Worm (Caenorhabditis elegans) whole organism, L1 larva: Measurements from ENCODE around the gene ZC412.10.

Source experiments
- C04F5.9 ChIP-seq: sonication (generic microtip); optimal IDR thresholded peaks from 2 replicates; lab custom pipeline; 2016; ENCODE audit warnings: missing genetic modification characterization, missing compliant biosample characterization
- C16A3.4 ChIP-seq: fragments of 150-350 bp; optimal IDR thresholded peaks from 2 replicates; lab custom pipeline; 2014; ENCODE audit warnings: missing biosample characterization, missing genetic modification characterization
- C34B4.2 ChIP-seq: sonication (generic microtip); optimal IDR thresholded peaks from 2 replicates; lab custom pipeline; 2017; ENCODE audit warnings: mild to moderate bottlenecking, missing genetic modification characterization, missing compliant biosample characterization
- F16B12.6 ChIP-seq: fragments of 150-350 bp; optimal IDR thresholded peaks from 2 replicates; lab custom pipeline; 2014; ENCODE audit warnings: missing biosample characterization, missing genetic modification characterization
- aha-1 ChIP-seq: fragments of 150-350 bp; optimal IDR thresholded peaks from 2 replicates; lab custom pipeline; 2014; ENCODE audit warnings: missing biosample characterization, missing genetic modification characterization
- alr-1 ChIP-seq: fragments of 200-800 bp; sonication (Bioruptor generic); optimal IDR thresholded peaks from 2 replicates; lab custom pipeline; 2018; ENCODE audit warnings: borderline replicate concordance, mild to moderate bottlenecking, missing genetic modification characterization, missing compliant biosample characterization
- ama-1 ChIP-seq: fragments of 150-350 bp; optimal IDR thresholded peaks from 2 replicates; lab custom pipeline; 2014
- blmp-1 ChIP-seq: fragments of 150-350 bp; optimal IDR thresholded peaks from 2 replicates; lab custom pipeline; 2014; ENCODE audit warnings: missing biosample characterization, missing genetic modification characterization
- ceh-8 ChIP-seq: fragments of 200-800 bp; sonication (Bioruptor generic); optimal IDR thresholded peaks from 2 replicates; lab custom pipeline; 2018; ENCODE audit warnings: mild to moderate bottlenecking, missing genetic modification characterization, moderate library complexity, missing compliant biosample characterization
- ceh-82 ChIP-seq, 3 experiments: fragments of 150-350 bp in 1 of 3; sonication (generic microtip) in 2 of 3; optimal IDR thresholded peaks; 2 replicates each; lab custom pipeline; 2014 to 2017; ENCODE audit warnings: missing biosample characterization in 3 of 3, missing genetic modification characterization in 3 of 3
- ces-1 ChIP-seq: fragments of 150-350 bp; optimal IDR thresholded peaks from 2 replicates; lab custom pipeline; 2014; ENCODE audit warnings: missing biosample characterization, missing genetic modification reagents, missing genetic modification characterization
- efl-1 ChIP-seq, 4 experiments: fragments of 150-350 bp; optimal IDR thresholded peaks in 3 of 4; peaks in 1 of 4; 1 replicate in 1 of 4; 2 replicates in 3 of 4; lab custom pipeline; 2014; ENCODE audit warnings: missing biosample characterization in 2 of 4, missing genetic modification characterization in 2 of 4, missing genetic modification reagents in 2 of 4
- egl-13 ChIP-seq: sonication (generic microtip); optimal IDR thresholded peaks from 2 replicates; lab custom pipeline; 2016; ENCODE audit warnings: missing genotype, missing genetic modification reagents, missing genetic modification characterization, missing compliant biosample characterization
- elt-2 ChIP-seq: sonication (generic microtip); optimal IDR thresholded peaks from 2 replicates; lab custom pipeline; 2016; ENCODE audit warnings: missing genetic modification characterization, mild to moderate bottlenecking, inconsistent platforms, missing compliant biosample characterization, missing genetic modification reagents
- ets-5 ChIP-seq: fragments of 200-800 bp; sonication (Bioruptor generic); IDR thresholded peaks from 2 replicates; pipeline ENCODE4 v1.3.6; 2022; ENCODE audit warnings: missing genetic modification characterization, missing compliant biosample characterization
- fkh-10 ChIP-seq: sonication (generic microtip); optimal IDR thresholded peaks from 2 replicates; lab custom pipeline; 2017; ENCODE audit warnings: missing biosample characterization, missing genetic modification reagents, missing genetic modification characterization
- fkh-4 ChIP-seq: sonication (generic microtip); optimal IDR thresholded peaks from 2 replicates; lab custom pipeline; 2016; ENCODE audit warnings: missing compliant biosample characterization, missing genetic modification characterization, borderline replicate concordance
- hlh-4 ChIP-seq: sonication (generic microtip); optimal IDR thresholded peaks from 2 replicates; lab custom pipeline; 2016; ENCODE audit warnings: mild to moderate bottlenecking, missing genetic modification characterization, missing compliant biosample characterization
- hpl-2 ChIP-seq: fragments of 150-350 bp; optimal IDR thresholded peaks from 2 replicates; lab custom pipeline; 2014; ENCODE audit warnings: missing biosample characterization, missing genetic modification reagents, missing genetic modification characterization
- irx-1 ChIP-seq: sonication (generic microtip); optimal IDR thresholded peaks from 2 replicates; lab custom pipeline; 2016; ENCODE audit warnings: missing genetic modification characterization, missing compliant biosample characterization
- jun-1 ChIP-seq: fragments of 150-350 bp; optimal IDR thresholded peaks from 2 replicates; lab custom pipeline; 2014; ENCODE audit warnings: missing biosample characterization, missing genetic modification reagents, missing genetic modification characterization
- lin-13 ChIP-seq: fragments of 150-350 bp; optimal IDR thresholded peaks from 2 replicates; lab custom pipeline; 2014; ENCODE audit warnings: missing biosample characterization, missing genetic modification reagents, missing genetic modification characterization
- lin-14 ChIP-seq: fragments of 200-800 bp; sonication (Bioruptor generic); optimal IDR thresholded peaks from 2 replicates; lab custom pipeline; 2018; ENCODE audit warnings: mild to moderate bottlenecking, missing genetic modification characterization, moderate library complexity, missing compliant biosample characterization
- lin-15B ChIP-seq: fragments of 150-350 bp; sonication (generic microtip); optimal IDR thresholded peaks from 3 replicates; lab custom pipeline; 2014; ENCODE audit warnings: missing biosample characterization, missing genetic modification characterization
- lin-35 ChIP-seq, 2 experiments: fragments of 150-350 bp; optimal IDR thresholded peaks; 2 replicates each; lab custom pipeline; 2014; ENCODE audit warnings: missing biosample characterization in 2 of 2, missing genetic modification characterization in 2 of 2, missing genetic modification reagents in 2 of 2
- lin-39 ChIP-seq: fragments of 150-350 bp; optimal IDR thresholded peaks from 2 replicates; lab custom pipeline; 2014; ENCODE audit warnings: missing biosample characterization, missing genetic modification reagents, missing genetic modification characterization
- lir-3 ChIP-seq: sonication (generic microtip); optimal IDR thresholded peaks from 2 replicates; lab custom pipeline; 2016; ENCODE audit warnings: mild to moderate bottlenecking, missing genetic modification characterization, moderate library complexity, missing compliant biosample characterization; ENCODE audit not compliant: poor library complexity
- lsy-2 ChIP-seq, 2 experiments: fragments of 150-350 bp; optimal IDR thresholded peaks; 2 replicates each; lab custom pipeline; 2014; ENCODE audit warnings: missing biosample characterization in 2 of 2, missing genetic modification characterization in 2 of 2
- mef-2 ChIP-seq: fragments of 150-350 bp; optimal IDR thresholded peaks from 2 replicates; lab custom pipeline; 2014; ENCODE audit warnings: missing biosample characterization, missing genetic modification characterization
- mep-1 ChIP-seq: fragments of 150-350 bp; optimal IDR thresholded peaks from 2 replicates; lab custom pipeline; 2014; ENCODE audit warnings: missing biosample characterization, missing genetic modification characterization
- nhr-12 ChIP-seq: sonication (generic microtip); optimal IDR thresholded peaks from 2 replicates; lab custom pipeline; 2017; ENCODE audit warnings: missing biosample characterization, missing genetic modification characterization
- nhr-76 ChIP-seq: sonication (generic microtip); optimal IDR thresholded peaks from 2 replicates; lab custom pipeline; 2017; ENCODE audit warnings: missing biosample characterization, missing genetic modification characterization
- nhr-85 ChIP-seq: sonication (generic microtip); peaks from one replicate; lab custom pipeline; 2016; ENCODE audit warnings: missing genetic modification characterization, inconsistent platforms, missing compliant biosample characterization
- pag-3 ChIP-seq: sonication (generic microtip); optimal IDR thresholded peaks from 2 replicates; lab custom pipeline; 2017; ENCODE audit warnings: missing genetic modification characterization, mild to moderate bottlenecking, missing compliant biosample characterization, antibody characterized with exemption, borderline replicate concordance; ENCODE audit not compliant: insufficient read depth
- pax-3 ChIP-seq: fragments of 200-800 bp; sonication (Bioruptor generic); optimal IDR thresholded peaks from 2 replicates; lab custom pipeline; 2018; ENCODE audit warnings: mild to moderate bottlenecking, missing genetic modification characterization, moderate library complexity, missing compliant biosample characterization
- pqm-1 ChIP-seq: sonication (generic microtip); optimal IDR thresholded peaks from 3 replicates; lab custom pipeline; 2017; ENCODE audit warnings: missing biosample characterization, missing genetic modification characterization
- snpc-4 ChIP-seq: fragments of 150-350 bp; optimal IDR thresholded peaks from 2 replicates; lab custom pipeline; 2014; ENCODE audit warnings: missing biosample characterization, missing genetic modification characterization
- snu-23 ChIP-seq: sonication (generic microtip); optimal IDR thresholded peaks from 2 replicates; lab custom pipeline; 2016; ENCODE audit warnings: missing genetic modification characterization, missing compliant biosample characterization
- sup-37 ChIP-seq: fragments of 200-800 bp; sonication (Bioruptor generic); optimal IDR thresholded peaks from 2 replicates; lab custom pipeline; 2018; ENCODE audit warnings: mild to moderate bottlenecking, missing genetic modification characterization, missing compliant biosample characterization
- swsn-7 ChIP-seq: sonication (generic microtip); optimal IDR thresholded peaks from 2 replicates; lab custom pipeline; 2016; ENCODE audit warnings: missing genetic modification characterization, missing compliant biosample characterization
- unc-62 ChIP-seq: fragments of 150-350 bp; optimal IDR thresholded peaks from 2 replicates; lab custom pipeline; 2014; ENCODE audit warnings: missing biosample characterization, missing genetic modification reagents, missing genetic modification characterization
- unc-86 ChIP-seq: sonication (generic microtip); optimal IDR thresholded peaks from 2 replicates; lab custom pipeline; 2016; ENCODE audit warnings: missing genetic modification characterization, missing compliant biosample characterization
- vab-15 ChIP-seq: sonication (generic microtip); optimal IDR thresholded peaks from 2 replicates; lab custom pipeline; 2017; ENCODE audit warnings: missing genotype, mild to moderate bottlenecking, missing genetic modification characterization, missing compliant biosample characterization
- xbp-1 ChIP-seq: sonication (generic microtip); optimal IDR thresholded peaks from 2 replicates; lab custom pipeline; 2016; ENCODE audit warnings: missing genetic modification characterization, missing compliant biosample characterization
- zag-1 ChIP-seq: fragments of 150-350 bp; optimal IDR thresholded peaks from 2 replicates; lab custom pipeline; 2014; ENCODE audit warnings: missing biosample characterization, missing genetic modification characterization
- zip-4 ChIP-seq: fragments of 200-800 bp; sonication (Bioruptor generic); optimal IDR thresholded peaks from 2 replicates; lab custom pipeline; 2018; ENCODE audit warnings: mild to moderate bottlenecking, missing genetic modification characterization, moderate library complexity, missing compliant biosample characterization
- ztf-11 ChIP-seq, 2 experiments: sonication (generic microtip); optimal IDR thresholded peaks; 2 replicates each; lab custom pipeline; 2016 to 2017; ENCODE audit warnings: missing genetic modification characterization in 2 of 2, missing biosample characterization in 1 of 2, missing compliant biosample characterization in 1 of 2
- ztf-4 ChIP-seq: fragments of 150-350 bp; optimal IDR thresholded peaks from 2 replicates; lab custom pipeline; 2014; ENCODE audit warnings: missing biosample characterization, missing genetic modification characterization

The ZC412.10 gene

DNA sequence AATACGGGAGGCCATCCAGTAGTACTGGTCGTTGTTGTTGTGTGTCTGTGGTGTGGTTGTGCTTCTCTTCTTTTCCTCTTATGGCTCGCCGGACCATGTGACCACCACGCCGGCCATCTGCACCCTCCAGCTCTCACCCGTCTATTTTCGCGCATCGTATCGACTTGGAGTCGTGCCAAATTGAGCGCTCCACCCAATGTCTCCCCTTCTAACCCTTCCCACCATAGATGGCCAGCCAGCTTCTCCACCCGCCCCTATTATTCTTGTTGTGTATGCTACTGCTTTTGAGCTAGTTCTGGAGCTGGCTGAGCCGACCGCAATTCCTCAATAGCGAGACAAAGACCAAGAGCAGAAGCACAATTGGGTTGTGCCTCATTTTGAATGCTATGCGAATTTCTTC, 43.4 kb downstream of the ZC412.10 start (continued):
- TF ChIP-seq vab-15 (no peak), pag-3 (tag; lab: Kevin White, UChicago) (no peak), aha-1 (tag; lab: Kevin White, UChicago) (no peak), mef-2 (tag; lab: Kevin White, UChicago) (no peak)

DNA sequence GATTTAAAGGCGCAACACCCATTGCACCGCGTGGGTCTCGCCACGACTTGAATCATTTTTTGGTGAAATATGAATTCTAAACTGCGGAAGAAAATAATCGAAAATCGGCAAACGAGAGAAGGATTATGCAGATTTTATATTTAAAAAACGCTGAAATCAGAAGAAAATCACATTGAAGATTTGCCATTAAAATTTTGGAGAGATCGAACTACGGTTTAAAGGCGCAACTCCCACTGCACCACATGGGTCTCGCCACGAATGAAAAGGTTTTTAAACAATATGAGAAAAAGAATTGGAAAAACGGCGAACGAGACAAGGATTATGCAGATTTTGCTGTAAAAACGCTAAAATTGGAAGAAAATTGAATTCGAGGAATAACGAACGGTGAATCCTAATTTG, 43.8 kb downstream of the ZC412.10 start:
- no peak for TF ChIP-seq elt-2
- TF ChIP-seq lir-3 (tag; lab: Kevin White, UChicago): no peak
- TF ChIP-seq egl-13 (tag; lab: Kevin White, UChicago): no peak
- TF ChIP-seq xbp-1 (tag; lab: Kevin White, UChicago): no peak
- no peak for TF ChIP-seq jun-1 (tag; lab: Kevin White, UChicago)

DNA sequence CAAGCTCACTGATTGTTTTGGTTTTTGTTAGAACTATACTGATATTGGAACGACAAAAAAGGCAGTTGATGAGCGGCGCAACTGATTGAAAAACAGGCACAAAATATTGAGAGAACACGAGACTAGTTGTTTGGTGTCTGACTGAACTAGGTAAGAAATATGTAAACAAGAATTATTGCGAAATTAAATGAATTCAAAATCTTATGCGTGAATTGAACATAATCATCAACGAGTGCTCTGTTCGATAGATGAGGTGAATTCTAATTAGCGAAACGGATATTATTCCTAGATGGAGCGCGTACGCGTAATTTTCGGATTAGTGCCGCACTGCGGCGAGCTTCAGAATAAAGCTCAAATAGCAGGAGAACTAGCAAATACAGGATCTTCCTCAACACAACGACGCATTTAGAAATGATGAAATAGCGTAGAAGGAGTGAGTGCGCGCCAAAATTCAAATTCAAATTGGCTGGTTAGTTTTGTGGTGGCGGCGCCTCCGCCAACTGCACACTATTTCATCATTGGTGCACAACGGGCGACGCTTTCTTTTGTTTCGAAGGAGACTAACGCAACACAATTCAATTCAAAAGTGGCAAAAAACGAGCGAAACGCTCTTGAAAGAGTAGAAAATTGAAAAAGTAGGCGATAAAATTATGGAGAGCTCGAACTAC, 44.4 kb downstream of the ZC412.10 start:
- TF ChIP-seq blmp-1 (tag; lab: Kevin White, UChicago): no peak
- TF ChIP-seq ceh-8 (GFP tag; lab: Kevin White, UChicago): no peak
- no peak for TF ChIP-seq jun-1 (tag; lab: Kevin White, UChicago)
- TF ChIP-seq pax-3 (tag; lab: Kevin White, UChicago): no peak
- no peak for TF ChIP-seq F16B12.6
- TF ChIP-seq lin-14: peak; percentile 23
- no peak for TF ChIP-seq nhr-85 (tag; lab: Kevin White, UChicago)
- no peak for TF ChIP-seq mep-1 (tag; lab: Kevin White, UChicago)
- no peak for TF ChIP-seq hpl-2 (GFP tag; lab: Kevin White, UChicago)
- TF ChIP-seq zip-4 (GFP tag; lab: Kevin White, UChicago): no peak
- TF ChIP-seq ztf-11 (tag; optimal IDR thresholded peaks at IDR 0.05; lab: Kevin White, UChicago): no peak
- no peak for TF ChIP-seq lsy-2 (tag; optimal IDR thresholded peaks at IDR 0.05; lab: Kevin White, UChicago)
- peak in 1 of 2 experiments; percentile 19 for TF ChIP-seq efl-1 (optimal IDR thresholded peaks at IDR 0.05; lab: Kevin White, UChicago)
- TF ChIP-seq efl-1 (GFP tag; optimal IDR thresholded peaks at IDR 0.05 in 1 of 2; lab: Kevin White, UChicago): peak; percentile 6 to 85
- no peak for TF ChIP-seq unc-62 (GFP tag; lab: Kevin White, UChicago)
- no peak for TF ChIP-seq unc-86 (tag; lab: Kevin White, UChicago)
- no peak for TF ChIP-seq hlh-4
- no peak for TF ChIP-seq sup-37 (GFP tag; lab: Kevin White, UChicago)
- TF ChIP-seq snu-23: no peak
- no peak for TF ChIP-seq pqm-1 (tag; lab: Kevin White, UChicago)
- no peak for TF ChIP-seq alr-1
- TF ChIP-seq ceh-82 (tag; optimal IDR thresholded peaks at IDR 0.05; lab: Kevin White, UChicago): peak in 1 of 3 experiments; percentile 26
- no peak for TF ChIP-seq C34B4.2
- TF ChIP-seq fkh-4 (tag; lab: Kevin White, UChicago): no peak
- no peak for TF ChIP-seq zag-1 (tag; lab: Kevin White, UChicago)
- no peak for TF ChIP-seq nhr-76 (tag; lab: Kevin White, UChicago)
- TF ChIP-seq C16A3.4 (tag; lab: Kevin White, UChicago): no peak
- TF ChIP-seq egl-13 (tag; lab: Kevin White, UChicago): no peak
- TF ChIP-seq lin-39 (tag; lab: Kevin White, UChicago): no peak
- TF ChIP-seq lir-3 (tag; lab: Kevin White, UChicago): no peak
- no peak for TF ChIP-seq irx-1
- TF ChIP-seq lin-13 (GFP tag; lab: Kevin White, UChicago): no peak
- no peak for TF ChIP-seq ets-5 (GFP tag; lab: Robert Waterston, UW)
- peak; percentile 59 for TF ChIP-seq fkh-10 (GFP tag; lab: Kevin White, UChicago)
- TF ChIP-seq nhr-12 (tag; lab: Kevin White, UChicago): no peak
- no peak for TF ChIP-seq ama-1 (lab: Kevin White, UChicago)
- TF ChIP-seq lin-35 (GFP tag; optimal IDR thresholded peaks at IDR 0.05; lab: Kevin White, UChicago): peak in 1 of 2 experiments; percentile 7
- no peak for TF ChIP-seq snpc-4 (tag; lab: Kevin White, UChicago)
- TF ChIP-seq swsn-7 (tag; lab: Kevin White, UChicago): no peak
- no peak for TF ChIP-seq lin-15B (tag; lab: Kevin White, UChicago)
- TF ChIP-seq C04F5.9: no peak
- no peak for TF ChIP-seq ztf-4 (tag; lab: Kevin White, UChicago)
- TF ChIP-seq ces-1 (GFP tag; lab: Kevin White, UChicago): no peak
